Worm (Caenorhabditis elegans) whole organism, L3 larva: ENCODE data around the gene mys-1.

Experiments
- ZK546.5 ChIP-seq: sonication (generic microtip); optimal IDR thresholded peaks from 2 replicates; lab custom pipeline; 2017; ENCODE audit warnings: missing biosample characterization, missing genetic modification characterization
- egl-5 ChIP-seq: fragments of 150-350 bp; optimal IDR thresholded peaks from 2 replicates; lab custom pipeline; 2017; ENCODE audit warnings: missing biosample characterization, missing genetic modification reagents, missing genetic modification characterization, inconsistent platforms
- fos-1 ChIP-seq: fragments of 150-350 bp; optimal IDR thresholded peaks from 2 replicates; lab custom pipeline; 2014; ENCODE audit warnings: missing biosample characterization, missing genetic modification characterization
- hmg-11 ChIP-seq: sonication (generic microtip); optimal IDR thresholded peaks from 2 replicates; lab custom pipeline; 2016; ENCODE audit warnings: missing genetic modification characterization, missing compliant biosample characterization
- jun-1 ChIP-seq: fragments of 150-350 bp; optimal IDR thresholded peaks from 2 replicates; lab custom pipeline; 2014; ENCODE audit warnings: missing biosample characterization, missing genetic modification reagents, missing genetic modification characterization
- lin-15B ChIP-seq: fragments of 150-350 bp; optimal IDR thresholded peaks from 2 replicates; lab custom pipeline; 2014; ENCODE audit warnings: missing biosample characterization, missing genetic modification characterization
- lin-39 ChIP-seq: fragments of 150-350 bp; optimal IDR thresholded peaks from 2 replicates; lab custom pipeline; 2018; ENCODE audit warnings: missing biosample characterization, missing genetic modification reagents, missing genetic modification characterization
- nhr-76 ChIP-seq: fragments of 150-350 bp; sonication (generic microtip); optimal IDR thresholded peaks from 5 replicates; lab custom pipeline; 2014; ENCODE audit warnings: missing biosample characterization, missing genetic modification characterization
- nhr-77 ChIP-seq: fragments of 150-350 bp; optimal IDR thresholded peaks from 2 replicates; lab custom pipeline; 2014; ENCODE audit warnings: missing biosample characterization, missing genetic modification characterization
- snpc-4 ChIP-seq: fragments of 150-350 bp; optimal IDR thresholded peaks from 2 replicates; lab custom pipeline; 2014; ENCODE audit warnings: missing biosample characterization, missing genetic modification characterization
- unc-62 ChIP-seq: fragments of 150-350 bp; sonication (generic microtip); optimal IDR thresholded peaks from 4 replicates; lab custom pipeline; 2014; ENCODE audit warnings: missing biosample characterization, missing genetic modification reagents, missing genetic modification characterization

- no peak for TF ChIP-seq snpc-4
- no peak for TF ChIP-seq nhr-76
- TF ChIP-seq lin-39: no peak
- no peak for TF ChIP-seq nhr-77 (tag; lab: Kevin White, UChicago)
- no peak for TF ChIP-seq hmg-11 (tag; lab: Kevin White, UChicago)
- TF ChIP-seq unc-62 (GFP tag; lab: Kevin White, UChicago): no peak
- no peak for TF ChIP-seq ZK546.5
- TF ChIP-seq fos-1 (tag; lab: Kevin White, UChicago): no peak
- TF ChIP-seq jun-1 (tag; lab: Kevin White, UChicago): no peak
- no peak for TF ChIP-seq lin-15B (tag; lab: Kevin White, UChicago)
- TF ChIP-seq egl-5: no peak
These were observed 37.0 kb downstream of the mys-1 start, which contains the start of gene F20A1.8 for ce11 chrV:7047512-7047911.
